Worm (Caenorhabditis elegans) whole organism, midembryonic: ENCODE data around the gene srh-289.

Experiments
- med-1 ChIP-seq: sonication (generic microtip); optimal IDR thresholded peaks from 2 replicates; lab custom pipeline; 2017; ENCODE audit warnings: missing genetic modification characterization, mild to moderate bottlenecking, missing compliant biosample characterization, antibody characterized with exemption, missing genetic modification reagents; ENCODE audit not compliant: insufficient read depth
- ztf-23 ChIP-seq: fragments of 200-800 bp; sonication (Bioruptor generic); IDR thresholded peaks from 2 replicates; pipeline ENCODE4 v1.3.6; 2022; ENCODE audit warnings: missing genetic modification reagents, missing genetic modification characterization, missing compliant biosample characterization

DNA sequence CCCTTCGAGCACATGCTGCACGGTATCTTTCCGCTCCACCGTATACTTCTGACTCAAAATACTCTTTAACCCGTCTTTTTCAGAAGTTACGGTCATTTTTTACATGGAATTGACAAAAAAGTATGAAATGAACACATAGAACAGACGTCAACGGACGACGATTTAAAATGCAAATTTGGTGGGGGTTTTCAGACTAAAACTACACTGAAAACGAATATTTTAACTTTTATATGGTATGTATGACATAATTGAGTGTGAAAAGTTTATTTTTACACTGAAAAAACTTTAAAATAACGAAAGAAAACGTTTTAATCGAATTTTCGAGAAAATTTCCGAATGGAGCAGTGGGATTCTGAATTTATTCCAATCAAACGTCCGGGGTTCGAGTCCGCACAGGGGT is 46.9 kb downstream of the srh-289 start, which contains the start of gene twk-36:
- TF ChIP-seq ztf-23 (no peak), med-1 (GFP tag; lab: Kevin White, UChicago) (no peak)
